Worm (Caenorhabditis elegans) whole organism, L2 larva: ENCODE data around the gene clec-83.

ENCODE experiments used
- C34F6.9 ChIP-seq: fragments of 150-350 bp; optimal IDR thresholded peaks from 2 replicates; lab custom pipeline; 2014; ENCODE audit warnings: missing biosample characterization, missing genetic modification characterization
- F13H6.1 ChIP-seq: sonication (generic microtip); optimal IDR thresholded peaks from 2 replicates; lab custom pipeline; 2016; ENCODE audit warnings: missing genetic modification characterization, missing compliant biosample characterization
- R02D3.7 ChIP-seq: fragments of 150-350 bp; optimal IDR thresholded peaks from 2 replicates; lab custom pipeline; 2014; ENCODE audit warnings: missing biosample characterization, missing genetic modification characterization
- Y55F3AM.14 ChIP-seq: fragments of 200-800 bp; sonication (Bioruptor generic); optimal IDR thresholded peaks from 2 replicates; lab custom pipeline; 2018; ENCODE audit warnings: mild to moderate bottlenecking, missing genetic modification characterization, missing compliant biosample characterization
- alr-1 ChIP-seq: fragments of 150-350 bp; optimal IDR thresholded peaks from 2 replicates; lab custom pipeline; 2014; ENCODE audit warnings: missing biosample characterization, missing genetic modification characterization
- aly-2 ChIP-seq: fragments of 150-350 bp; optimal IDR thresholded peaks from 2 replicates; lab custom pipeline; 2014; ENCODE audit warnings: missing biosample characterization, missing genetic modification characterization
- blmp-1 ChIP-seq: sonication (generic microtip); optimal IDR thresholded peaks from 2 replicates; lab custom pipeline; 2017; ENCODE audit warnings: missing genetic modification characterization, mild to moderate bottlenecking, missing compliant biosample characterization, antibody characterized with exemption, moderate library complexity; ENCODE audit not compliant: insufficient read depth
- ceh-16 ChIP-seq: fragments of 150-350 bp; optimal IDR thresholded peaks from 2 replicates; lab custom pipeline; 2014; ENCODE audit warnings: missing biosample characterization, missing genetic modification characterization
- ceh-82 ChIP-seq: fragments of 150-350 bp; optimal IDR thresholded peaks from 2 replicates; lab custom pipeline; 2014; ENCODE audit warnings: missing biosample characterization, missing genetic modification characterization
- crh-2 ChIP-seq: sonication (generic microtip); optimal IDR thresholded peaks from 2 replicates; lab custom pipeline; 2017; ENCODE audit warnings: missing biosample characterization, missing genetic modification characterization
- dmd-4 ChIP-seq: sonication (generic microtip); optimal IDR thresholded peaks from 2 replicates; lab custom pipeline; 2017; ENCODE audit warnings: missing biosample characterization, missing genetic modification characterization
- egl-27 ChIP-seq: sonication (generic microtip); optimal IDR thresholded peaks from 3 replicates; lab custom pipeline; 2017; ENCODE audit warnings: missing biosample characterization, missing genetic modification reagents, missing genetic modification characterization
- elt-1 ChIP-seq: fragments of 150-350 bp; optimal IDR thresholded peaks from 2 replicates; lab custom pipeline; 2014; ENCODE audit warnings: missing biosample characterization, missing genetic modification characterization
- elt-3 ChIP-seq: sonication (generic microtip); optimal IDR thresholded peaks from 2 replicates; lab custom pipeline; 2017; ENCODE audit warnings: missing biosample characterization, missing genetic modification characterization
- fos-1 ChIP-seq: fragments of 150-350 bp; optimal IDR thresholded peaks from 2 replicates; lab custom pipeline; 2014; ENCODE audit warnings: missing biosample characterization, missing genetic modification characterization
- gmeb-1 ChIP-seq: fragments of 150-350 bp; optimal IDR thresholded peaks from 2 replicates; lab custom pipeline; 2014; ENCODE audit warnings: missing biosample characterization, missing genetic modification characterization
- lin-11 ChIP-seq: fragments of 150-350 bp; sonication (generic microtip); optimal IDR thresholded peaks from 2 replicates; lab custom pipeline; 2014; ENCODE audit warnings: missing biosample characterization, missing genetic modification characterization, inconsistent platforms, mixed read lengths
- lin-13 ChIP-seq: fragments of 150-350 bp; optimal IDR thresholded peaks from 2 replicates; lab custom pipeline; 2014; ENCODE audit warnings: missing biosample characterization, missing genetic modification reagents, missing genetic modification characterization
- lin-39 ChIP-seq: fragments of 150-350 bp; optimal IDR thresholded peaks from 2 replicates; lab custom pipeline; 2014; ENCODE audit warnings: missing biosample characterization, missing genetic modification reagents, missing genetic modification characterization
- lsy-2 ChIP-seq, 2 experiments: fragments of 150-350 bp in 1 of 2; sonication (generic microtip) in 1 of 2; optimal IDR thresholded peaks; 2 replicates each; lab custom pipeline; 2014 to 2017; ENCODE audit warnings: missing biosample characterization in 2 of 2, missing genetic modification characterization in 2 of 2
- mab-5 ChIP-seq: fragments of 150-350 bp; optimal IDR thresholded peaks from 2 replicates; lab custom pipeline; 2014; ENCODE audit warnings: missing biosample characterization, missing genetic modification characterization
- mbf-1 ChIP-seq: sonication (generic microtip); optimal IDR thresholded peaks from 2 replicates; lab custom pipeline; 2017; ENCODE audit warnings: missing biosample characterization, missing genetic modification characterization
- nhr-11 ChIP-seq: fragments of 150-350 bp; optimal IDR thresholded peaks from 2 replicates; lab custom pipeline; 2014; ENCODE audit warnings: missing biosample characterization, missing genetic modification characterization
- nhr-129 ChIP-seq: fragments of 150-350 bp; optimal IDR thresholded peaks from 2 replicates; lab custom pipeline; 2014; ENCODE audit warnings: missing biosample characterization, missing genetic modification characterization
- nhr-21 ChIP-seq: fragments of 150-350 bp; optimal IDR thresholded peaks from 2 replicates; lab custom pipeline; 2014; ENCODE audit warnings: missing biosample characterization, missing genetic modification characterization
- nhr-23 ChIP-seq: fragments of 150-350 bp; optimal IDR thresholded peaks from 2 replicates; lab custom pipeline; 2014; ENCODE audit warnings: missing biosample characterization, missing genetic modification reagents, missing genetic modification characterization
- nhr-237 ChIP-seq: fragments of 150-350 bp; optimal IDR thresholded peaks from 2 replicates; lab custom pipeline; 2014; ENCODE audit warnings: missing biosample characterization, missing genetic modification characterization
- nhr-25 ChIP-seq: fragments of 150-350 bp; sonication (generic microtip); optimal IDR thresholded peaks from 3 replicates; lab custom pipeline; 2014; ENCODE audit warnings: missing biosample characterization, missing genetic modification characterization
- nhr-77 ChIP-seq: fragments of 150-350 bp; optimal IDR thresholded peaks from 2 replicates; lab custom pipeline; 2014; ENCODE audit warnings: missing biosample characterization, missing genetic modification characterization
- peb-1 ChIP-seq: fragments of 150-350 bp; optimal IDR thresholded peaks from 2 replicates; lab custom pipeline; 2014; ENCODE audit warnings: missing biosample characterization, missing genetic modification characterization
- sem-4 ChIP-seq: fragments of 150-350 bp; optimal IDR thresholded peaks from 2 replicates; lab custom pipeline; 2014; ENCODE audit warnings: missing biosample characterization, missing genetic modification reagents, missing genetic modification characterization
- skn-1 ChIP-seq: sonication (generic microtip); optimal IDR thresholded peaks from 2 replicates; lab custom pipeline; 2017; ENCODE audit warnings: missing biosample characterization, missing genetic modification characterization
- snpc-4 ChIP-seq: fragments of 150-350 bp; optimal IDR thresholded peaks from 2 replicates; lab custom pipeline; 2014; ENCODE audit warnings: missing biosample characterization, missing genetic modification characterization
- unc-55 ChIP-seq: fragments of 150-350 bp; sonication (generic microtip); optimal IDR thresholded peaks from 3 replicates; lab custom pipeline; 2014; ENCODE audit warnings: missing biosample characterization, missing genetic modification reagents, missing genetic modification characterization
- unc-62 ChIP-seq: fragments of 150-350 bp; optimal IDR thresholded peaks from 2 replicates; lab custom pipeline; 2014; ENCODE audit warnings: missing biosample characterization, missing genetic modification reagents, missing genetic modification characterization
- ztf-1 ChIP-seq: fragments of 200-800 bp; sonication (Bioruptor generic); conservative IDR thresholded peaks from 2 replicates; pipeline ENCODE4 v1.3.6; 2022; ENCODE audit warnings: missing genetic modification characterization, missing compliant biosample characterization
- ztf-11 ChIP-seq: sonication (generic microtip); optimal IDR thresholded peaks from 2 replicates; lab custom pipeline; 2017; ENCODE audit warnings: missing biosample characterization, missing genetic modification characterization
- ztf-4 ChIP-seq: fragments of 150-350 bp; optimal IDR thresholded peaks from 2 replicates; lab custom pipeline; 2014; ENCODE audit warnings: missing biosample characterization, missing genetic modification characterization

The clec-83 gene

DNA sequence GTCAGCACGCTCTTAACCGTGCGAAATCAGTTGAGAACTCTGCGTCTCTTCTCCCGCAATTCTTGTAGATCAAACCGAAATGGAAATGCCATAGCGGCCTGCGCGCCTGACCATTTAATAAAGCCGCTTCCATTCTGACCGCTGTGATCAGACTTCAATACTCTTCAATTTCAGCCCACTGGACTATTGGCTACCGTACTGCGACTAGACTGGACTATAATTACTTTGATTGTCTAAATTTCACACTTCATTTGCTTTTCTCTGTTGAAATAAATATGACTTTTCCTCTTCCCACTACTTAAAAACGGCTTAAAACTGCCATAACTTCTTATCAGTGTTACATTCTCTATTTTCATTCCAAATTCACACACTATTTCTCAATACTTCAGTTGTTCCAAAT is 3.0 kb downstream of the clec-83 start, which contains the start of gene Y54G2A.7:
TSS of gene Y54G2A.7 (plus strand) at position 301 of the 400 bp plus-strand sequence.
- TF ChIP-seq alr-1 (tag; lab: Kevin White, UChicago) (no peak), unc-55 (no peak), lin-13 (no peak), nhr-237 (tag; lab: Kevin White, UChicago) (no peak), C34F6.9 (no peak), F13H6.1 (tag; lab: Kevin White, UChicago) (no peak), unc-62 (GFP tag; lab: Kevin White, UChicago) (no peak), gmeb-1 (no peak), sem-4 (tag; lab: Kevin White, UChicago) (no peak), egl-27 (no peak), nhr-21 (tag; lab: Kevin White, UChicago) (no peak), nhr-23 (no peak), mab-5 (tag; lab: Kevin White, UChicago) (no peak), peb-1 (tag; lab: Kevin White, UChicago) (no peak), aly-2 (no peak), snpc-4 (tag; lab: Kevin White, UChicago) (no peak), ceh-16 (tag; lab: Kevin White, UChicago) (no peak), ceh-82 (no peak), ztf-4 (no peak), Y55F3AM.14 (GFP tag; lab: Kevin White, UChicago) (no peak)

DNA sequence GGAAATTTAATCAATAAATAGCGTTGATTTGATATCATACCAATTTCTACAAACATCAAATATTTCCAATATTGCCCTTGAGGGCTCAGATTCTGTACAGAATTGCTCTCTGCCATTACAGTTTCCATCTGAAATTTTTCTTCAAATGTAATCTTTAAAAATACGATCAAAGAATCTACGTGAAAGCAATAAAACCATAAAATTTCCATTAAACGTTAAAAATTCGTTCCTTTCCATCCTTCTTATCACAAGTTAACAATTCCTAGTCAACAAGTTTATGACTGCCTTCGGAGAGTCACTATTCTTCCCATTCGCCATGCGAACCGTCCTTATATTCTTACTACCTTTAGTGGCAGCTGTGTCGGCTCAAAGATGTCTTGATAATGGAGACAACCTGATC is 5.9 kb downstream of the clec-83 start, which contains the start of gene clec-82:
TSS of gene clec-82 (plus strand) at position 301 of the 400 bp plus-strand sequence.
- no peak for TF ChIP-seq mab-5 (tag; lab: Kevin White, UChicago)
- TF ChIP-seq nhr-237 (tag; lab: Kevin White, UChicago), result no peak
- no peak for TF ChIP-seq Y55F3AM.14 (GFP tag; lab: Kevin White, UChicago)
- no peak for TF ChIP-seq nhr-25 (tag; lab: Kevin White, UChicago)
- no peak for TF ChIP-seq skn-1 (tag; lab: Kevin White, UChicago)
- TF ChIP-seq, all 48 proteins: peak for 0

DNA sequence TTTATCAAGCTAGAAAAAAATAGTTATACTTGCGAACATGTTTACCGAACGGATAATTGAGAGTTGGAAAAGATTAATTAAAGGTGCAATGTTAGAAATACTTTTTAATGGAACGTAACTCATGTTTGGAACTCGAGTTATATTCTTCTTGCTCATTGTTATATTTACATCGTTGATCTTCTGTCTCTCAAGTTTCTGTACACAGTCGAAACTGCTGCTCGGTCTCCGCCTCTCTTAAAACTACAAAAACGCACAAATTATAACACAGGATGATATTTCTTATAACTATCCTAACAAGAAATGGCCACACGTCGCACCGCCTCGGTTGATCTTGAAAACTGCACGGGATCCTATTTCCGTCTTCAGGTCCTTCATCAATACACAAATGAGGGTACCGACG is 6.8 kb downstream of the clec-83 start, which contains the start of gene pudl-2:
TSS of gene pudl-2 (plus strand) at position 301 of the 400 bp plus-strand sequence.
- TF ChIP-seq fos-1 (no peak), lin-11 (tag; lab: Kevin White, UChicago) (no peak), ztf-11 (tag; lab: Kevin White, UChicago) (no peak), sem-4 (tag; lab: Kevin White, UChicago) (no peak), lsy-2 (tag; optimal IDR thresholded peaks at IDR 0.05; lab: Kevin White, UChicago) (no peak), nhr-25 (tag; lab: Kevin White, UChicago) (no peak), egl-27 (no peak), elt-1 (tag; lab: Kevin White, UChicago) (no peak), nhr-77 (tag; lab: Kevin White, UChicago) (no peak), ztf-4 (no peak), peb-1 (tag; lab: Kevin White, UChicago) (no peak), aly-2 (no peak), ceh-16 (tag; lab: Kevin White, UChicago) (no peak), nhr-237 (tag; lab: Kevin White, UChicago) (no peak), crh-2 (tag; lab: Kevin White, UChicago) (no peak), gmeb-1 (no peak), nhr-11 (tag; lab: Kevin White, UChicago) (no peak), elt-3 (no peak), dmd-4 (tag; lab: Kevin White, UChicago) (no peak), R02D3.7 (tag; lab: Kevin White, UChicago) (no peak)

- TF ChIP-seq Y55F3AM.14 (GFP tag; lab: Kevin White, UChicago) (no peak), unc-62 (GFP tag; lab: Kevin White, UChicago) (no peak), skn-1 (tag; lab: Kevin White, UChicago) (no peak), lsy-2 (tag; optimal IDR thresholded peaks at IDR 0.05; lab: Kevin White, UChicago) (no peak), ceh-82 (no peak), ztf-11 (tag; lab: Kevin White, UChicago) (no peak), nhr-11 (tag; lab: Kevin White, UChicago) (no peak), nhr-21 (tag; lab: Kevin White, UChicago) (no peak), nhr-129 (tag; lab: Kevin White, UChicago) (no peak), blmp-1 (no peak), lin-39 (no peak), ztf-1 (GFP tag; lab: Robert Waterston, UW) (no peak), mbf-1 (tag; lab: Kevin White, UChicago) (no peak)
- TF ChIP-seq, all 48 proteins: peak for 0
Observed at ce11 chrIV:2832587-2832986, 8.7 kb downstream of the clec-83 start, which contains the start of the genes Y54G2A.48 and pudl-1. TSS of gene Y54G2A.48 (minus strand) at chrIV:2832687. TSS of gene pudl-1 (plus strand) at chrIV:2832906.
